Fruit fly (Drosophila melanogaster) whole organism, adult: ENCODE results near the gene MnM.

Source experiments
- CG33017 ChIP-seq: fragments of 200-800 bp; sonication (Bioruptor generic); optimal IDR thresholded peaks from 2 replicates; lab custom pipeline; 2018; ENCODE audit warnings: missing biosample characterization, mild to moderate bottlenecking, missing genetic modification characterization, moderate library complexity
- CG7101 ChIP-seq: fragments of 200-800 bp; sonication (Bioruptor generic); optimal IDR thresholded peaks from 2 replicates; lab custom pipeline; 2018; ENCODE audit warnings: missing biosample characterization, mild to moderate bottlenecking, missing genetic modification characterization, moderate library complexity
- Hr96 ChIP-seq: fragments of 200-800 bp; sonication (Bioruptor generic); optimal IDR thresholded peaks from 2 replicates; lab custom pipeline; 2016; ENCODE audit warnings: missing biosample characterization, missing genetic modification characterization
- cic ChIP-seq: fragments of 200-800 bp; sonication (Bioruptor generic); optimal IDR thresholded peaks from 2 replicates; lab custom pipeline; 2017; ENCODE audit warnings: missing biosample characterization, mild to moderate bottlenecking, missing genetic modification characterization, moderate library complexity
- kay ChIP-seq: fragments of 200-800 bp; sonication (Bioruptor generic); peaks from one replicate; lab custom pipeline; 2016; ENCODE audit warnings: missing biosample characterization, missing genetic modification characterization, borderline replicate concordance
- tj ChIP-seq: fragments of 200-800 bp; sonication (Bioruptor generic); optimal IDR thresholded peaks from 3 replicates; lab custom pipeline; 2017; ENCODE audit warnings: missing biosample characterization, mild to moderate bottlenecking, missing genetic modification characterization, moderate library complexity
- toe ChIP-seq: fragments of 200-800 bp; sonication (Bioruptor generic); optimal IDR thresholded peaks from 2 replicates; lab custom pipeline; 2016; ENCODE audit warnings: missing biosample characterization, missing genetic modification characterization

dm6 chr3L:3198447-3199402 is 20.3 kb upstream of the MnM start, which contains the start of the genes CG32276 and gry:
- TF ChIP-seq kay (GFP tag; lab: Kevin White, UChicago) (no peak), cic (GFP tag; lab: Kevin White, UChicago) (peak; percentile 58), tj (GFP tag; lab: Kevin White, UChicago) (peak; percentile 65), CG7101 (tag; lab: Kevin White, UChicago) (peak; percentile 88), Hr96 (GFP tag; lab: Kevin White, UChicago) (peak; percentile 87), toe (peak; percentile 93), CG33017 (tag; lab: Kevin White, UChicago) (peak; percentile 62)
